Worm (Caenorhabditis elegans) whole organism, L4 larva: Measurements from ENCODE around the gene F53E4.1.

Experiments used
- ama-1 ChIP-seq: fragments of 150-350 bp; optimal IDR thresholded peaks from 2 replicates; lab custom pipeline; 2014; ENCODE audit warnings: inconsistent platforms, mixed read lengths
- cey-2 ChIP-seq: sonication (generic microtip); optimal IDR thresholded peaks from 3 replicates; lab custom pipeline; 2017; ENCODE audit warnings: missing genetic modification characterization, mild to moderate bottlenecking, missing compliant biosample characterization, antibody characterized with exemption, borderline replicate concordance; ENCODE audit not compliant: insufficient read depth
- fkh-10 ChIP-seq: fragments of 150-350 bp; optimal IDR thresholded peaks from 2 replicates; lab custom pipeline; 2014; ENCODE audit warnings: missing biosample characterization, missing genetic modification reagents, missing genetic modification characterization
- lin-29 ChIP-seq: fragments of 200-800 bp; sonication (Bioruptor generic); IDR thresholded peaks from 2 replicates; pipeline ENCODE4 v1.3.6; 2022; ENCODE audit warnings: missing genetic modification reagents, missing genetic modification characterization, missing compliant biosample characterization
- mdl-1 ChIP-seq, 2 experiments: fragments of 150-350 bp in 1 of 2; sonication (generic microtip) in 1 of 2; optimal IDR thresholded peaks; 2 replicates each; lab custom pipeline; 2014 to 2017; ENCODE audit warnings: missing biosample characterization in 2 of 2, missing genetic modification characterization in 2 of 2
- nhr-237 ChIP-seq: sonication (generic microtip); optimal IDR thresholded peaks from 2 replicates; lab custom pipeline; 2017; ENCODE audit warnings: missing biosample characterization, missing genetic modification characterization
- nhr-25 ChIP-seq: sonication (generic microtip); optimal IDR thresholded peaks from 2 replicates; lab custom pipeline; 2017; ENCODE audit warnings: missing genetic modification characterization, mild to moderate bottlenecking, missing compliant biosample characterization, antibody characterized with exemption, moderate library complexity, borderline replicate concordance; ENCODE audit not compliant: insufficient read depth
- nhr-76 ChIP-seq: fragments of 150-350 bp; optimal IDR thresholded peaks from 2 replicates; lab custom pipeline; 2014; ENCODE audit warnings: missing biosample characterization, missing genetic modification characterization
- nhr-77 ChIP-seq: fragments of 150-350 bp; optimal IDR thresholded peaks from 2 replicates; lab custom pipeline; 2014; ENCODE audit warnings: missing biosample characterization, missing genetic modification characterization
- unc-62 ChIP-seq, 3 experiments: fragments of 150-350 bp in 1 of 3; sonication (generic microtip); optimal IDR thresholded peaks in 2 of 3; peaks in 1 of 3; 1 replicate in 1 of 3; 2 replicates in 2 of 3; lab custom pipeline; 2014 to 2017; ENCODE audit warnings: missing biosample characterization in 3 of 3, missing genetic modification characterization in 3 of 3, missing genetic modification reagents in 3 of 3, missing genotype in 1 of 3
- zag-1 ChIP-seq: fragments of 150-350 bp; optimal IDR thresholded peaks from 2 replicates; lab custom pipeline; 2014; ENCODE audit warnings: missing biosample characterization, missing genetic modification characterization
- zfp-3 ChIP-seq: fragments of 200-800 bp; sonication (Bioruptor generic); conservative IDR thresholded peaks from 2 replicates; pipeline ENCODE4 v1.3.6; 2022; ENCODE audit warnings: missing genetic modification reagents, missing genetic modification characterization, missing compliant biosample characterization

ce11 chrV:15693682-15694081, 25.6 kb upstream of the F53E4.1 start, which contains the start of gene nhr-198:
- TF ChIP-seq lin-29 (GFP tag; lab: Robert Waterston, UW) (no peak), nhr-76 (tag; lab: Kevin White, UChicago) (no peak), fkh-10 (GFP tag; lab: Kevin White, UChicago) (no peak), unc-62 (GFP tag; optimal IDR thresholded peaks at IDR 0.05 in 1 of 2; lab: Kevin White, UChicago) (no peak), unc-62 (tag; optimal IDR thresholded peaks at IDR 0.05; lab: Kevin White, UChicago) (no peak), nhr-77 (no peak), mdl-1 (tag; optimal IDR thresholded peaks at IDR 0.05; lab: Kevin White, UChicago) (no peak), nhr-25 (tag; lab: Kevin White, UChicago) (no peak), zfp-3 (GFP tag; lab: Robert Waterston, UW) (no peak), zag-1 (no peak), nhr-237 (no peak), ama-1 (no peak), cey-2 (tag; lab: Kevin White, UChicago) (no peak)
